Worm (Caenorhabditis elegans) whole organism, young adult: ENCODE measurements around the gene C10G8.4.

ENCODE experiments used
- D2030.7 ChIP-seq: fragments of 200-800 bp; sonication (Bioruptor generic); IDR thresholded peaks from 2 replicates; pipeline ENCODE4 v1.3.6; 2022; ENCODE audit warnings: missing genetic modification reagents, missing genetic modification characterization, missing compliant biosample characterization
- F10E7.11 ChIP-seq: sonication (generic microtip); optimal IDR thresholded peaks from 2 replicates; lab custom pipeline; 2017; ENCODE audit warnings: mild to moderate bottlenecking, missing genetic modification characterization, moderate library complexity, missing compliant biosample characterization
- F22D6.2 ChIP-seq: sonication (generic microtip); optimal IDR thresholded peaks from 2 replicates; lab custom pipeline; 2016; ENCODE audit warnings: mild to moderate bottlenecking, missing genetic modification characterization, missing compliant biosample characterization
- F23B12.7 ChIP-seq: sonication (generic microtip); optimal IDR thresholded peaks from 2 replicates; lab custom pipeline; 2017; ENCODE audit warnings: missing genetic modification characterization, mild to moderate bottlenecking, missing compliant biosample characterization, antibody characterized with exemption, moderate library complexity; ENCODE audit not compliant: insufficient read depth
- F37B4.10 ChIP-seq: fragments of 200-800 bp; sonication (Bioruptor generic); IDR thresholded peaks from 2 replicates; pipeline ENCODE4 v1.3.6; 2022; ENCODE audit warnings: missing genetic modification characterization, missing compliant biosample characterization
- F55B11.4 ChIP-seq: sonication (generic microtip); optimal IDR thresholded peaks from 2 replicates; lab custom pipeline; 2016; ENCODE audit warnings: missing compliant biosample characterization, missing genetic modification characterization, borderline replicate concordance; ENCODE audit not compliant: insufficient read depth
- F57A8.1 ChIP-seq: fragments of 200-800 bp; sonication (Bioruptor generic); optimal IDR thresholded peaks from 2 replicates; lab custom pipeline; 2018; ENCODE audit warnings: mild to moderate bottlenecking, missing genetic modification characterization, moderate library complexity, missing compliant biosample characterization
- K12H6.12 ChIP-seq: fragments of 200-800 bp; sonication (Bioruptor generic); optimal IDR thresholded peaks from 2 replicates; lab custom pipeline; 2018; ENCODE audit warnings: mild to moderate bottlenecking, missing genetic modification characterization, missing compliant biosample characterization
- T07F8.4 ChIP-seq: sonication (generic microtip); optimal IDR thresholded peaks from 2 replicates; lab custom pipeline; 2016; ENCODE audit warnings: mild to moderate bottlenecking, missing genetic modification characterization, moderate library complexity, missing compliant biosample characterization
- Y56A3A.18 ChIP-seq: fragments of 200-800 bp; sonication (Bioruptor generic); IDR thresholded peaks from 2 replicates; pipeline ENCODE4 v1.3.6; 2022; ENCODE audit warnings: missing genetic modification reagents, missing genetic modification characterization, missing compliant biosample characterization
- ZK185.1 ChIP-seq: sonication (generic microtip); optimal IDR thresholded peaks from 2 replicates; lab custom pipeline; 2016; ENCODE audit warnings: mild to moderate bottlenecking, missing genetic modification characterization, missing compliant biosample characterization; ENCODE audit not compliant: poor library complexity, severe bottlenecking
- ama-1 ChIP-seq, 3 experiments: fragments of 150-350 bp in 1 of 3; sonication (generic microtip) in 2 of 3; optimal IDR thresholded peaks; 2 replicates each; lab custom pipeline; 2014 to 2018; ENCODE audit warnings: missing biosample characterization in 2 of 3, missing genetic modification characterization in 2 of 3, missing genetic modification reagents in 2 of 3
- aptf-2 ChIP-seq: fragments of 200-800 bp; sonication (Bioruptor generic); conservative IDR thresholded peaks from 2 replicates; pipeline ENCODE4 v1.3.6; 2022; ENCODE audit warnings: missing genetic modification reagents, missing genetic modification characterization, missing compliant biosample characterization
- athp-1 ChIP-seq: sonication (generic microtip); optimal IDR thresholded peaks from 2 replicates; lab custom pipeline; 2017; ENCODE audit warnings: mild to moderate bottlenecking, missing genetic modification characterization, missing compliant biosample characterization
- attf-5 ChIP-seq: fragments of 200-800 bp; sonication (Bioruptor generic); optimal IDR thresholded peaks from 2 replicates; lab custom pipeline; 2018; ENCODE audit warnings: mild to moderate bottlenecking, missing genetic modification characterization, missing compliant biosample characterization
- cebp-1 ChIP-seq, 2 experiments: fragments of 200-800 bp in 1 of 2; sonication (Bioruptor generic) in 1 of 2; sonication (generic microtip) in 1 of 2; IDR thresholded peaks in 1 of 2; optimal IDR thresholded peaks in 1 of 2; 2 replicates each; pipeline versions ENCODE4 v1.3.6 to Lab custom; 2017 to 2022; ENCODE audit warnings: missing compliant biosample characterization in 2 of 2, missing genetic modification characterization in 2 of 2, mild to moderate bottlenecking in 1 of 2, missing genetic modification reagents in 1 of 2, moderate library complexity in 1 of 2
- ceh-58 ChIP-seq: fragments of 200-800 bp; sonication (Bioruptor generic); IDR thresholded peaks from 2 replicates; pipeline ENCODE4 v1.3.6; 2022; ENCODE audit warnings: missing genetic modification characterization, missing compliant biosample characterization
- dox-1 ChIP-seq: fragments of 200-800 bp; sonication (Bioruptor generic); IDR thresholded peaks from 2 replicates; pipeline ENCODE4 v1.3.6; 2022; ENCODE audit warnings: missing genetic modification reagents, missing genetic modification characterization, missing compliant biosample characterization
- ekl-4 ChIP-seq: fragments of 200-800 bp; sonication (Bioruptor generic); IDR thresholded peaks from 2 replicates; pipeline ENCODE4 v1.3.6; 2022; ENCODE audit warnings: missing genetic modification reagents, missing genetic modification characterization, missing compliant biosample characterization
- ets-4 ChIP-seq: fragments of 200-800 bp; sonication (Bioruptor generic); optimal IDR thresholded peaks from 2 replicates; lab custom pipeline; 2018; ENCODE audit warnings: mild to moderate bottlenecking, missing genetic modification characterization, missing compliant biosample characterization
- hlh-12 ChIP-seq: sonication (generic microtip); optimal IDR thresholded peaks from 2 replicates; lab custom pipeline; 2016; ENCODE audit warnings: missing genetic modification characterization, missing compliant biosample characterization
- hmg-1.2 ChIP-seq: fragments of 200-800 bp; sonication (Bioruptor generic); IDR thresholded peaks from 2 replicates; pipeline ENCODE4 v1.3.6; 2022; ENCODE audit warnings: missing genetic modification reagents, missing genetic modification characterization, missing compliant biosample characterization
- lin-26 ChIP-seq: fragments of 200-800 bp; sonication (Bioruptor generic); IDR thresholded peaks from 2 replicates; pipeline ENCODE4 v1.3.6; 2022; ENCODE audit warnings: missing genetic modification reagents, missing genetic modification characterization, missing compliant biosample characterization
- lin-54 ChIP-seq: fragments of 200-800 bp; sonication (Bioruptor generic); optimal IDR thresholded peaks from 2 replicates; lab custom pipeline; 2018; ENCODE audit warnings: mild to moderate bottlenecking, missing genetic modification characterization, missing compliant biosample characterization
- madf-8 ChIP-seq: fragments of 200-800 bp; sonication (Bioruptor generic); conservative IDR thresholded peaks from 2 replicates; pipeline ENCODE4 v1.3.6; 2022; ENCODE audit warnings: missing genetic modification reagents, missing genetic modification characterization, missing compliant biosample characterization
- nfya-1 ChIP-seq: sonication (generic microtip); optimal IDR thresholded peaks from 2 replicates; lab custom pipeline; 2017; ENCODE audit warnings: antibody characterized with exemption, missing compliant biosample characterization, missing genetic modification characterization, borderline replicate concordance; ENCODE audit not compliant: insufficient read depth
- nfyb-1 ChIP-seq: fragments of 200-800 bp; sonication (Bioruptor generic); IDR thresholded peaks from 2 replicates; pipeline ENCODE4 v1.3.6; 2022; ENCODE audit warnings: missing genetic modification reagents, missing genetic modification characterization, missing compliant biosample characterization
- nhr-120 ChIP-seq: fragments of 200-800 bp; sonication (Bioruptor generic); IDR thresholded peaks from 2 replicates; pipeline ENCODE4 v1.3.6; 2022; ENCODE audit warnings: missing genetic modification characterization, missing compliant biosample characterization
- pbrm-1 ChIP-seq: fragments of 200-800 bp; sonication (Bioruptor generic); IDR thresholded peaks from 2 replicates; pipeline ENCODE4 v1.3.6; 2022; ENCODE audit warnings: missing genetic modification reagents, missing genetic modification characterization, missing compliant biosample characterization
- rcor-1 ChIP-seq: fragments of 200-800 bp; sonication (Bioruptor generic); IDR thresholded peaks from 2 replicates; pipeline ENCODE4 v1.3.6; 2022; ENCODE audit warnings: missing genetic modification reagents, missing genetic modification characterization, missing compliant biosample characterization
- rec-8 ChIP-seq, 2 experiments: sonication (generic microtip); optimal IDR thresholded peaks; 2 replicates each; lab custom pipeline; 2016; ENCODE audit warnings: mild to moderate bottlenecking in 2 of 2, missing genetic modification characterization in 2 of 2, missing genetic modification reagents in 2 of 2, missing genotype in 2 of 2, missing biosample characterization in 1 of 2, missing compliant biosample characterization in 1 of 2, moderate library complexity in 1 of 2
- rpc-1 ChIP-seq, 2 experiments: fragments of 150-350 bp in 1 of 2; sonication (generic microtip) in 1 of 2; optimal IDR thresholded peaks; 2 replicates each; lab custom pipeline; 2014 to 2018; ENCODE audit warnings: missing biosample characterization in 1 of 2, missing genetic modification characterization in 1 of 2, missing genetic modification reagents in 1 of 2, missing genotype in 1 of 2
- sdz-38 ChIP-seq: sonication (generic microtip); optimal IDR thresholded peaks from 2 replicates; lab custom pipeline; 2016; ENCODE audit warnings: missing genotype, missing genetic modification characterization, missing compliant biosample characterization
- snpc-1.1 ChIP-seq: sonication (generic microtip); optimal IDR thresholded peaks from 2 replicates; lab custom pipeline; 2017; ENCODE audit warnings: missing genetic modification characterization, mild to moderate bottlenecking, missing compliant biosample characterization, antibody characterized with exemption, moderate library complexity, missing genotype, missing genetic modification reagents; ENCODE audit not compliant: insufficient read depth
- snpc-1.3 ChIP-seq: sonication (generic microtip); optimal IDR thresholded peaks from 2 replicates; lab custom pipeline; 2017; ENCODE audit warnings: missing genetic modification characterization, mild to moderate bottlenecking, missing compliant biosample characterization, antibody characterized with exemption, moderate library complexity, missing genotype, missing genetic modification reagents; ENCODE audit not compliant: insufficient read depth
- snpc-3.4 ChIP-seq: sonication (generic microtip); optimal IDR thresholded peaks from 2 replicates; lab custom pipeline; 2017; ENCODE audit warnings: missing genetic modification characterization, mild to moderate bottlenecking, missing compliant biosample characterization, antibody characterized with exemption, moderate library complexity, missing genotype, missing genetic modification reagents
- snpc-4 ChIP-seq, 5 experiments: fragments of 150-350 bp in 1 of 5; sonication (generic microtip) in 4 of 5; optimal IDR thresholded peaks; 2 replicates each; lab custom pipeline; 2014 to 2018; ENCODE audit warnings: missing genetic modification characterization in 5 of 5, missing biosample characterization in 3 of 5, antibody characterized with exemption in 2 of 5, mild to moderate bottlenecking in 2 of 5, missing compliant biosample characterization in 2 of 5, missing genotype in 2 of 5, moderate library complexity in 2 of 5, missing genetic modification reagents in 1 of 5
- tbx-9 ChIP-seq: sonication (generic microtip); optimal IDR thresholded peaks from 2 replicates; lab custom pipeline; 2016; ENCODE audit warnings: borderline replicate concordance, missing genetic modification characterization, inconsistent platforms, missing compliant biosample characterization
- tlf-1 ChIP-seq: fragments of 200-800 bp; sonication (Bioruptor generic); optimal IDR thresholded peaks from 2 replicates; lab custom pipeline; 2018; ENCODE audit warnings: mild to moderate bottlenecking, missing genetic modification characterization, missing compliant biosample characterization
- unc-130 ChIP-seq: sonication (generic microtip); optimal IDR thresholded peaks from 2 replicates; lab custom pipeline; 2016; ENCODE audit warnings: missing genetic modification reagents, missing genetic modification characterization, missing compliant biosample characterization
- ztf-28 ChIP-seq: fragments of 200-800 bp; sonication (Bioruptor generic); IDR thresholded peaks from 2 replicates; pipeline ENCODE4 v1.3.6; 2022; ENCODE audit warnings: missing genetic modification reagents, missing genetic modification characterization, missing compliant biosample characterization
- ztf-6 ChIP-seq: fragments of 200-800 bp; sonication (Bioruptor generic); IDR thresholded peaks from 2 replicates; pipeline ENCODE4 v1.3.6; 2022; ENCODE audit warnings: missing genetic modification reagents, missing genetic modification characterization, missing compliant biosample characterization

C10G8.4 gene

ce11 chrV:5328314-5328713 is 16.6 kb downstream of the C10G8.4 start, which contains the start of gene C10G8.8:
TSS of gene C10G8.8 (minus strand) at chrV:5328414.
- TF ChIP-seq attf-5 (GFP tag; lab: Kevin White, UChicago) (no peak), pbrm-1 (GFP tag; lab: Robert Waterston, UW) (no peak), ztf-6 (GFP tag; lab: Robert Waterston, UW) (no peak), nfyb-1 (GFP tag; lab: Robert Waterston, UW) (no peak), F37B4.10 (GFP tag; lab: Robert Waterston, UW) (no peak), ceh-58 (GFP tag; lab: Robert Waterston, UW) (no peak), ztf-28 (GFP tag; lab: Robert Waterston, UW) (no peak), lin-54 (GFP tag; lab: Kevin White, UChicago) (no peak), athp-1 (tag; lab: Kevin White, UChicago) (no peak), dox-1 (GFP tag; lab: Robert Waterston, UW) (no peak)
- TF ChIP-seq, all 124 proteins: peak for 0

ce11 chrV:5329677-5330266 is 18.0 kb downstream of the C10G8.4 start:
- TF ChIP-seq hmg-1.2 (GFP tag; lab: Robert Waterston, UW) = 0 out of 2 replicates have a peak, but pooled peaks have one; percentile 25
- TF ChIP-seq F37B4.10 (GFP tag; lab: Robert Waterston, UW) = no peak
- no peak for TF ChIP-seq ama-1 (optimal IDR thresholded peaks at IDR 0.05; lab: Kevin White, UChicago)
- TF ChIP-seq ama-1 (GFP tag; optimal IDR thresholded peaks at IDR 0.05; lab: Kevin White, UChicago) = no peak
- no peak for TF ChIP-seq aptf-2 (GFP tag; lab: Robert Waterston, UW)
- no peak for TF ChIP-seq ets-4 (GFP tag; lab: Kevin White, UChicago)
- TF ChIP-seq hlh-12 = no peak
- no peak for TF ChIP-seq Y56A3A.18
- TF ChIP-seq nhr-120 (GFP tag; lab: Robert Waterston, UW) = no peak
- peak; percentile 27 for TF ChIP-seq snpc-4 (GFP tag; optimal IDR thresholded peaks at IDR 0.05; lab: Kevin White, UChicago)
- peak; percentile 66 to 80 (median 75) for TF ChIP-seq snpc-4 (tag; optimal IDR thresholded peaks at IDR 0.05; lab: Kevin White, UChicago)
- no peak for TF ChIP-seq nfya-1 (tag; lab: Kevin White, UChicago)
- no peak for TF ChIP-seq snpc-1.1 (tag; lab: Kevin White, UChicago)
- no peak for TF ChIP-seq F23B12.7
- no peak for TF ChIP-seq ekl-4 (GFP tag; lab: Robert Waterston, UW)
- TF ChIP-seq tlf-1 (GFP tag; lab: Kevin White, UChicago) = no peak
- TF ChIP-seq F22D6.2 (tag; lab: Kevin White, UChicago) = no peak
- TF ChIP-seq madf-8 (GFP tag; lab: Robert Waterston, UW) = no peak
- peak; percentile 44 for TF ChIP-seq ZK185.1 (tag; lab: Kevin White, UChicago)
- peak; percentile 67 for TF ChIP-seq rpc-1 (optimal IDR thresholded peaks at IDR 0.05; lab: Kevin White, UChicago)
- peak; percentile 85 for TF ChIP-seq rpc-1 (tag; optimal IDR thresholded peaks at IDR 0.05; lab: Kevin White, UChicago)
- TF ChIP-seq F55B11.4 (tag; lab: Kevin White, UChicago) = no peak
- no peak for TF ChIP-seq rcor-1
- TF ChIP-seq F10E7.11 (tag; lab: Kevin White, UChicago) = no peak
- TF ChIP-seq snpc-3.4 (tag; lab: Kevin White, UChicago) = no peak
- TF ChIP-seq tbx-9 (tag; lab: Kevin White, UChicago) = no peak
- no peak; the same call in 1 of the 2 replicates for TF ChIP-seq D2030.7 (GFP tag; lab: Robert Waterston, UW)
- TF ChIP-seq sdz-38 (tag; lab: Kevin White, UChicago) = no peak
- no peak for TF ChIP-seq T07F8.4 (tag; lab: Kevin White, UChicago)
- no peak for TF ChIP-seq unc-130 (GFP tag; lab: Kevin White, UChicago)
- TF ChIP-seq athp-1 (tag; lab: Kevin White, UChicago) = no peak
- TF ChIP-seq snpc-1.3 (tag; lab: Kevin White, UChicago) = no peak
- no peak for TF ChIP-seq rec-8 (tag; optimal IDR thresholded peaks at IDR 0.05; lab: Kevin White, UChicago)
- TF ChIP-seq F57A8.1 = no peak
- TF ChIP-seq cebp-1 (GFP tag; IDR thresholded peaks at IDR 0.05; lab: Robert Waterston, UW) = peak; percentile 50; the same call in 1 of the 2 replicates
- peak; percentile 81 for TF ChIP-seq cebp-1 (tag; optimal IDR thresholded peaks at IDR 0.05; lab: Kevin White, UChicago)
- peak; percentile 53 for TF ChIP-seq K12H6.12 (tag; lab: Kevin White, UChicago)
- TF ChIP-seq ztf-6 (GFP tag; lab: Robert Waterston, UW) = no peak
- peak; percentile 65; the same call in 1 of the 2 replicates for TF ChIP-seq lin-26 (GFP tag; lab: Robert Waterston, UW)
